Worm (Caenorhabditis elegans): ENCODE data around the gene F08F1.4.

DNA sequence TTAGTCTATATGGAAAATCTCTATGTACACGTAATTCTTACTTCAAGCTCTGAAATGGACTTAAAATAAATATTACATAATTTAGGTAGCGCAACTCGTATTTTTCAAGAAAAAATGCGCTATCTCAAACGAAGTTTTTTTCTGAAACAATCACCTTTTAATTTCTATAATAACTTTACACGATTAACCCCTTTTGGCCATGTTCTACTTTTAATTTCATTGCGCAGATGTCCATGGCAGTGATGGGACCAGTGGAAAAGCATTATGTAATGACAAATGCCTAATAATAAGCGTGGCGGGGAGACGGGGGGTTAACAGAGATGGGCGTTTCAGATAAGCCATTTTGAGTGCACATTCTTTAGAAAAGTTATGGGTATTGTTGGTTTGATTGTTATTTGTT lies 21.7 kb upstream of the F08F1.4 start:
- no peak for TF ChIP-seq ama-1 (optimal IDR thresholded peaks at IDR 0.05)
- TF ChIP-seq ceh-13 (GFP tag; optimal IDR thresholded peaks at IDR 0.05) = no peak
- TF ChIP-seq aly-1 (tag; optimal IDR thresholded peaks at IDR 0.05) = no peak
- TF ChIP-seq ets-7 (tag; optimal IDR thresholded peaks at IDR 0.05) = no peak
- TF ChIP-seq sea-1 (GFP tag; conservative IDR thresholded peaks at IDR 0.05) = no peak

Measured in whole organism, early embryonic.